Worm (Caenorhabditis elegans): ENCODE measurements around the gene clhm-1.
A peak's percentile ranks its signal among the peaks of the same experiment; 100 is the strongest.

The clhm-1 gene

ce11 chrII:6822347-6822746, 48.5 kb downstream of the clhm-1 start:
- TF ChIP-seq unc-39 (tag; optimal IDR thresholded peaks at IDR 0.05) (no peak), mdl-1 (tag; optimal IDR thresholded peaks at IDR 0.05) (peak; percentile 32 to 56), ztf-4 (tag; optimal IDR thresholded peaks at IDR 0.05) (peak; percentile 41), fos-1 (tag; optimal IDR thresholded peaks at IDR 0.05) (peak; percentile 92), elt-1 (tag; optimal IDR thresholded peaks at IDR 0.05) (peak; percentile 88), F13H6.1 (tag; optimal IDR thresholded peaks at IDR 0.05) (peak; percentile 67), nhr-25 (tag; optimal IDR thresholded peaks at IDR 0.05) (peak; percentile 78), snpc-4 (tag; optimal IDR thresholded peaks at IDR 0.05) (no peak), ceh-82 (tag; optimal IDR thresholded peaks at IDR 0.05) (no peak), sma-9 (GFP tag; optimal IDR thresholded peaks at IDR 0.05) (peak; percentile 91), sma-9 (tag; optimal IDR thresholded peaks at IDR 0.05) (no peak), nhr-77 (tag; optimal IDR thresholded peaks at IDR 0.05) (no peak), lsy-2 (tag; optimal IDR thresholded peaks at IDR 0.05) (peak; percentile 3 to 59), crh-2 (tag; optimal IDR thresholded peaks at IDR 0.05) (peak; percentile 86), lin-11 (tag; optimal IDR thresholded peaks at IDR 0.05) (no peak), unc-62 (GFP tag; optimal IDR thresholded peaks at IDR 0.05) (peak; percentile 48), mab-5 (tag; optimal IDR thresholded peaks at IDR 0.05) (peak; percentile 68), lin-13 (GFP tag; optimal IDR thresholded peaks at IDR 0.05) (peak; percentile 20), egl-27 (tag; optimal IDR thresholded peaks at IDR 0.05) (peak; percentile 78), nhr-6 (tag; optimal IDR thresholded peaks at IDR 0.05) (peak; percentile 64), dmd-4 (tag; optimal IDR thresholded peaks at IDR 0.05) (no peak), gmeb-1 (tag; optimal IDR thresholded peaks at IDR 0.05) (peak; percentile 47), blmp-1 (tag; optimal IDR thresholded peaks at IDR 0.05; ENCODE audit: insufficient read depth) (peak; percentile 81), ZK546.5 (tag; optimal IDR thresholded peaks at IDR 0.05) (no peak), nhr-11 (tag; optimal IDR thresholded peaks at IDR 0.05) (no peak), nhr-21 (tag; optimal IDR thresholded peaks at IDR 0.05) (peak; percentile 81), skn-1 (tag; optimal IDR thresholded peaks at IDR 0.05) (no peak), sma-3 (GFP tag; optimal IDR thresholded peaks at IDR 0.05) (peak; percentile 59), sem-4 (tag; optimal IDR thresholded peaks at IDR 0.05) (peak; percentile 89), ztf-1 (GFP tag; conservative IDR thresholded peaks at IDR 0.05) (no peak), zag-1 (tag; optimal IDR thresholded peaks at IDR 0.05) (no peak), nhr-129 (tag; optimal IDR thresholded peaks at IDR 0.05) (peak; percentile 58), unc-55 (GFP tag; optimal IDR thresholded peaks at IDR 0.05) (peak; percentile 37), ceh-16 (tag; optimal IDR thresholded peaks at IDR 0.05) (peak; percentile 94), R02D3.7 (tag; optimal IDR thresholded peaks at IDR 0.05) (no peak)

- peak; percentile 95 for TF ChIP-seq fos-1 (tag; optimal IDR thresholded peaks at IDR 0.05)
- no peak for TF ChIP-seq ZK546.5 (tag; optimal IDR thresholded peaks at IDR 0.05)
- no peak for TF ChIP-seq lsy-2 (tag; optimal IDR thresholded peaks at IDR 0.05)
- TF ChIP-seq aly-2 (tag; optimal IDR thresholded peaks at IDR 0.05), result no peak
- TF ChIP-seq ceh-16 (tag; optimal IDR thresholded peaks at IDR 0.05), result no peak
- TF ChIP-seq ceh-82 (tag; optimal IDR thresholded peaks at IDR 0.05), result no peak
- no peak for TF ChIP-seq blmp-1 (tag; optimal IDR thresholded peaks at IDR 0.05; ENCODE audit: insufficient read depth)
- peak; percentile 57 for TF ChIP-seq crh-2 (tag; optimal IDR thresholded peaks at IDR 0.05)
- peak; percentile 84 for TF ChIP-seq sma-9 (GFP tag; optimal IDR thresholded peaks at IDR 0.05)
- no peak for TF ChIP-seq sma-9 (tag; optimal IDR thresholded peaks at IDR 0.05)
These were observed 49.0 kb downstream of the clhm-1 start for ce11 chrII:6821832-6822231.

ce11 chrII:6821118-6821517, 49.7 kb downstream of the clhm-1 start:
- TF ChIP-seq nhr-25 (tag; optimal IDR thresholded peaks at IDR 0.05) (peak; percentile 94), crh-2 (tag; optimal IDR thresholded peaks at IDR 0.05) (peak; percentile 37), nhr-23 (tag; optimal IDR thresholded peaks at IDR 0.05) (no peak), Y55F3AM.14 (GFP tag; optimal IDR thresholded peaks at IDR 0.05) (no peak), F13H6.1 (tag; optimal IDR thresholded peaks at IDR 0.05) (peak; percentile 31), ceh-16 (tag; optimal IDR thresholded peaks at IDR 0.05) (peak; percentile 100), fos-1 (tag; optimal IDR thresholded peaks at IDR 0.05) (peak; percentile 30), nhr-11 (tag; optimal IDR thresholded peaks at IDR 0.05) (no peak), mab-5 (tag; optimal IDR thresholded peaks at IDR 0.05) (peak; percentile 21), ztf-1 (GFP tag; conservative IDR thresholded peaks at IDR 0.05) (no peak), dmd-4 (tag; optimal IDR thresholded peaks at IDR 0.05) (no peak), nhr-129 (tag; optimal IDR thresholded peaks at IDR 0.05) (no peak), lin-11 (tag; optimal IDR thresholded peaks at IDR 0.05) (no peak), mbf-1 (tag; optimal IDR thresholded peaks at IDR 0.05) (no peak), nhr-77 (tag; optimal IDR thresholded peaks at IDR 0.05) (no peak), lin-13 (GFP tag; optimal IDR thresholded peaks at IDR 0.05) (peak; percentile 6), sma-3 (GFP tag; optimal IDR thresholded peaks at IDR 0.05) (peak; percentile 67), zag-1 (tag; optimal IDR thresholded peaks at IDR 0.05) (no peak), sem-4 (tag; optimal IDR thresholded peaks at IDR 0.05) (peak; percentile 90), ztf-11 (tag; optimal IDR thresholded peaks at IDR 0.05) (no peak), egl-27 (tag; optimal IDR thresholded peaks at IDR 0.05) (peak; percentile 62), nhr-6 (tag; optimal IDR thresholded peaks at IDR 0.05) (peak; percentile 39), unc-62 (GFP tag; optimal IDR thresholded peaks at IDR 0.05) (peak; percentile 77), lsy-2 (tag; optimal IDR thresholded peaks at IDR 0.05) (peak in 1 of 2 experiments; percentile 56), blmp-1 (tag; optimal IDR thresholded peaks at IDR 0.05; ENCODE audit: insufficient read depth) (peak; percentile 91), nhr-10 (tag; optimal IDR thresholded peaks at IDR 0.05) (no peak), sma-9 (GFP tag; optimal IDR thresholded peaks at IDR 0.05) (peak; percentile 81), sma-9 (tag; optimal IDR thresholded peaks at IDR 0.05) (no peak), peb-1 (tag; optimal IDR thresholded peaks at IDR 0.05) (no peak), ztf-4 (tag; optimal IDR thresholded peaks at IDR 0.05) (peak; percentile 67), nhr-21 (tag; optimal IDR thresholded peaks at IDR 0.05) (peak; percentile 39)

All from whole organism, L2 larva.